Worm (Caenorhabditis elegans) whole organism, early embryonic: Measurements from ENCODE around the gene F53B1.8.
A peak's percentile ranks its signal among the peaks of the same experiment; 100 is the strongest.

Experiments
- B0310.2 ChIP-seq: sonication (generic microtip); optimal IDR thresholded peaks from 2 replicates; lab custom pipeline; 2016; ENCODE audit warnings: mild to moderate bottlenecking, missing genetic modification characterization, missing compliant biosample characterization
- F13C5.2 ChIP-seq: sonication (generic microtip); optimal IDR thresholded peaks from 2 replicates; lab custom pipeline; 2017; ENCODE audit warnings: mild to moderate bottlenecking, missing genetic modification characterization, inconsistent platforms, missing compliant biosample characterization
- aly-1 ChIP-seq: sonication (generic microtip); optimal IDR thresholded peaks from 2 replicates; lab custom pipeline; 2016; ENCODE audit warnings: missing genetic modification characterization, missing compliant biosample characterization
- ama-1 ChIP-seq: fragments of 150-350 bp; optimal IDR thresholded peaks from 2 replicates; lab custom pipeline; 2014
- ceh-13 ChIP-seq: fragments of 200-800 bp; sonication (Bioruptor generic); optimal IDR thresholded peaks from 2 replicates; lab custom pipeline; 2018; ENCODE audit warnings: mild to moderate bottlenecking, missing genetic modification characterization, missing compliant biosample characterization
- ceh-36 ChIP-seq: sonication (generic microtip); optimal IDR thresholded peaks from 2 replicates; lab custom pipeline; 2016; ENCODE audit warnings: missing genetic modification characterization, inconsistent platforms, missing compliant biosample characterization
- ets-7 ChIP-seq: sonication (generic microtip); optimal IDR thresholded peaks from 2 replicates; lab custom pipeline; 2016; ENCODE audit warnings: missing genotype, missing genetic modification characterization, missing compliant biosample characterization
- flt-1 ChIP-seq: fragments of 200-800 bp; sonication (Bioruptor generic); IDR thresholded peaks from 2 replicates; pipeline ENCODE4 v1.3.6; 2022; ENCODE audit warnings: missing genetic modification characterization, missing compliant biosample characterization
- hmbx-1 ChIP-seq: sonication (generic microtip); optimal IDR thresholded peaks from 2 replicates; lab custom pipeline; 2016; ENCODE audit warnings: mild to moderate bottlenecking, missing genetic modification characterization, missing compliant biosample characterization
- hmg-4 ChIP-seq: fragments of 200-800 bp; sonication (Bioruptor generic); optimal IDR thresholded peaks from 2 replicates; lab custom pipeline; 2018; ENCODE audit warnings: mild to moderate bottlenecking, missing genetic modification characterization, missing compliant biosample characterization
- hnd-1 ChIP-seq: sonication (generic microtip); optimal IDR thresholded peaks from 2 replicates; lab custom pipeline; 2016; ENCODE audit warnings: missing genetic modification characterization, missing compliant biosample characterization
- pes-1 ChIP-seq: fragments of 200-800 bp; sonication (Bioruptor generic); IDR thresholded peaks from 2 replicates; pipeline ENCODE4 v1.3.6; 2022; ENCODE audit warnings: missing genetic modification reagents, missing genetic modification characterization, missing compliant biosample characterization
- scrt-1 ChIP-seq: fragments of 200-800 bp; sonication (Bioruptor generic); IDR thresholded peaks from 2 replicates; pipeline ENCODE4 v1.3.6; 2022; ENCODE audit warnings: missing genetic modification characterization, missing compliant biosample characterization
- sea-1 ChIP-seq: fragments of 200-800 bp; sonication (Bioruptor generic); conservative IDR thresholded peaks from 2 replicates; pipeline ENCODE4 v1.3.6; 2022; ENCODE audit warnings: missing genetic modification characterization, missing compliant biosample characterization
- tbx-11 ChIP-seq: fragments of 200-800 bp; sonication (Bioruptor generic); IDR thresholded peaks from 2 replicates; pipeline ENCODE4 v1.3.6; 2022; ENCODE audit warnings: missing genetic modification characterization, missing compliant biosample characterization
- tbx-37 ChIP-seq: fragments of 200-800 bp; sonication (Bioruptor generic); conservative IDR thresholded peaks from 2 replicates; pipeline ENCODE4 v1.3.6; 2022; ENCODE audit warnings: missing genetic modification reagents, missing genetic modification characterization, missing compliant biosample characterization
- tra-4 ChIP-seq: sonication (generic microtip); optimal IDR thresholded peaks from 2 replicates; lab custom pipeline; 2017; ENCODE audit warnings: missing genetic modification characterization, missing compliant biosample characterization

The F53B1.8 gene

ce11 chrX:2116304-2116867 is 13.7 kb downstream of the F53B1.8 start:
- no peak for TF ChIP-seq tbx-37 (GFP tag; lab: Robert Waterston, UW)
- no peak for TF ChIP-seq aly-1 (tag; lab: Kevin White, UChicago)
- TF ChIP-seq hmbx-1 (tag; lab: Kevin White, UChicago), result no peak
- no peak for TF ChIP-seq B0310.2
- TF ChIP-seq ama-1, result no peak
- TF ChIP-seq tbx-11 (GFP tag; lab: Robert Waterston, UW), result no peak
- no peak for TF ChIP-seq hnd-1 (tag; lab: Kevin White, UChicago)
- TF ChIP-seq ets-7 (tag; lab: Kevin White, UChicago), result no peak
- TF ChIP-seq ceh-13 (GFP tag; lab: Kevin White, UChicago), result no peak
- TF ChIP-seq tra-4, result no peak
- no peak for TF ChIP-seq ceh-36 (tag; lab: Kevin White, UChicago)

DNA sequence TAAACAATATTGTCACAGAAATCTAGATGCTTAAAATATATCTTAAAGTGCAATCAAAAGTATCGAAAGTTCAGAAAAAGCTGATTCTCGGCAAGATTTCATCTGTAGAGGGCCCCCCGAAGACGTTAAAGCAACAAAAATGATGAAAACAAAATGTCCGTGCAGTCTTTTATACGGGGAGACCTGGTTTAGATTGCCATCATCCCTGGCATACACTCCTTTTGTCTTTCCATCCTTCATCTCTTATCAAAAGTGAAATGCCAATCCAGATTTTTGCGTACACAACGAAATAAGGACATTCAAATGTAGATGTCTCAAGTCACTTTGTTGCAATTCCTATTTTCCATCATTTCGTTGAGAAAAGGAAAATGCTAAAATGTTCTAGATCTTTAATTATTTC is 15.9 kb downstream of the F53B1.8 start:
- TF ChIP-seq hmbx-1 (tag; lab: Kevin White, UChicago) (no peak), pes-1 (GFP tag; lab: Robert Waterston, UW) (no peak), ets-7 (tag; lab: Kevin White, UChicago) (no peak), hmg-4 (GFP tag; lab: Kevin White, UChicago) (no peak), scrt-1 (no peak), sea-1 (GFP tag; lab: Robert Waterston, UW) (no peak), tbx-37 (GFP tag; lab: Robert Waterston, UW) (no peak), aly-1 (tag; lab: Kevin White, UChicago) (no peak), tbx-11 (GFP tag; lab: Robert Waterston, UW) (no peak), B0310.2 (no peak), tra-4 (no peak), flt-1 (no peak), ceh-13 (GFP tag; lab: Kevin White, UChicago) (no peak), hnd-1 (tag; lab: Kevin White, UChicago) (no peak), ama-1 (no peak), ceh-36 (tag; lab: Kevin White, UChicago) (no peak)

DNA sequence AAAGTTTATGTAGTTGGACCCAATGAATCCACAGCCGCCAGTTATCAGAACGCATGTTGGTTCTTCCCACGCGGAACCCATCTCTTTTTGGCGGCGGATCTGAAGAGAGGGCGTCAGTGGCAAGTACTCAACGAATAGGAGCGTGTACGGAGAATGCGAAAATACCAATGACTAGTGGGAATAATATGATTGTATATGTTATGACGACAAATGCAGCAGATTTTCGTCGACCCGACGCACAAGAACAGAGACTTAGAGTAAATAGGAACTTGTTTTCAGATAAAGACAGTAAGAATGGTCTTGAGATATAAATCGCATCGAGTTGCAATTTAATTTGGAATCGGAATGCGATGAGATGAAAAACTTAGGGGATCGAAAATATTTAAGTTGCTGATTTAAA is 17.0 kb downstream of the F53B1.8 start, which contains the start of gene bus-5:
TSS of gene bus-5 (minus strand) at position 101 of the 400 bp plus-strand sequence.
- TF ChIP-seq tra-4 (no peak), hmg-4 (GFP tag; lab: Kevin White, UChicago) (no peak), flt-1 (no peak), ceh-36 (tag; lab: Kevin White, UChicago) (no peak), pes-1 (GFP tag; lab: Robert Waterston, UW) (no peak), B0310.2 (no peak), tbx-37 (GFP tag; lab: Robert Waterston, UW) (no peak), F13C5.2 (no peak), ama-1 (no peak), ets-7 (tag; lab: Kevin White, UChicago) (no peak), hnd-1 (tag; lab: Kevin White, UChicago) (no peak)

- TF ChIP-seq F13C5.2, result no peak
- no peak for TF ChIP-seq ceh-36 (tag; lab: Kevin White, UChicago)
- no peak for TF ChIP-seq ceh-13 (GFP tag; lab: Kevin White, UChicago)
- TF ChIP-seq aly-1 (tag; lab: Kevin White, UChicago), result no peak
- TF ChIP-seq hmbx-1 (tag; lab: Kevin White, UChicago), result no peak
- no peak for TF ChIP-seq scrt-1
- no peak for TF ChIP-seq sea-1 (GFP tag; lab: Robert Waterston, UW)
- TF ChIP-seq tra-4, result no peak
- no peak for TF ChIP-seq tbx-11 (GFP tag; lab: Robert Waterston, UW)
- no peak for TF ChIP-seq hnd-1 (tag; lab: Kevin White, UChicago)
- TF ChIP-seq ets-7 (tag; lab: Kevin White, UChicago), result no peak
- TF ChIP-seq hmg-4 (GFP tag; lab: Kevin White, UChicago), result no peak
- TF ChIP-seq ama-1, result no peak
- TF ChIP-seq B0310.2, result no peak
- TF ChIP-seq flt-1, result no peak
- no peak for TF ChIP-seq pes-1 (GFP tag; lab: Robert Waterston, UW)
- TF ChIP-seq tbx-37 (GFP tag; lab: Robert Waterston, UW), result no peak
Measured at ce11 chrX:2110603-2111327, 19.3 kb downstream of the F53B1.8 start.

DNA sequence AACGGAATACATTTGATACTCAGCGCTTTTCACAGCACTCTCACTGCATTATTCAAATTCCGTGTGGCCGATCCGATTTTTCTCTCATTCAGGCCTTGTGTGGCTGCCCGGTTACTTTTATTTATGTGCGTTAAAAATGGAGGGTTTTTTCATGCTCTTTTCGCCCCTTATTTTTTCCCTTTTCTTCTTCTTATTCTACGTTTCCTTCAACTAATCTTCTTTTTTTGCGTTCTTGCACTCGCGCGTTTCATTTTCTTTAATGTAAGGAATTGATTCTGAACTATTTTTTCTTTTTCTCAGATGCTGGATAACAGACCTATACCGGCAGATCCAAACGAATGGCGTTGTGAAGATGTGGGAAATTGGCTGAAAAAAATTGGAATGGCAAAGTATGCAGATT is 21.4 kb downstream of the F53B1.8 start, which contains the start of gene F53B1.2:
TSS of gene F53B1.2 (plus strand) at position 301 of the 400 bp plus-strand sequence.
- no peak for TF ChIP-seq aly-1 (tag; lab: Kevin White, UChicago)
- no peak for TF ChIP-seq hnd-1 (tag; lab: Kevin White, UChicago)

ce11 chrX:2108182-2108581 is 21.9 kb downstream of the F53B1.8 start:
- 0 out of 2 replicates have a peak, but pooled peaks have one; percentile 16 for TF ChIP-seq sea-1 (GFP tag; lab: Robert Waterston, UW)
- TF ChIP-seq tbx-11 (GFP tag; lab: Robert Waterston, UW), result 0 out of 2 replicates have a peak, but pooled peaks have one; percentile 8
- 0 out of 2 replicates have a peak, but pooled peaks have one; percentile 23 for TF ChIP-seq tbx-37 (GFP tag; lab: Robert Waterston, UW)
- no peak for TF ChIP-seq ama-1

DNA sequence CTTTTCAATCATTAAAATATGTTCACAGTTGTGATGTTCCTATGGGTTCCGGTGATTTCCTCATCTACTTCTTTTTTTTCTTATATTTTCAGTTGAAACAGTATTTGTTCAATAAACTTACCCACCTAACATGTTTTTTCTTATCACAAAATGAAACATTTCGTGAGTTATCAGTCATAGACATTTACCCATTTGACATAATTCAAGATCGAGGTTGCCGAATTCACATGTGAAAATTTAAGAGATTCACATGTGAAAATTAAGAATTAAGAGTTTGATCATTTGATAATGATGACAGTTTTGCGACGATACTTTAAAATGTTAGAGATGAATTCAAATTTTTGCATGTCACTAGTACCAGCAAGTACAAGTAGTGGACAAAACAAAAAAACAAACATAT is 22.6 kb downstream of the F53B1.8 start:
- no peak for TF ChIP-seq ama-1
- TF ChIP-seq ceh-13 (GFP tag; lab: Kevin White, UChicago), result no peak
- TF ChIP-seq hmbx-1 (tag; lab: Kevin White, UChicago), result no peak
- TF ChIP-seq tbx-37 (GFP tag; lab: Robert Waterston, UW), result no peak
- no peak for TF ChIP-seq aly-1 (tag; lab: Kevin White, UChicago)
- TF ChIP-seq hmg-4 (GFP tag; lab: Kevin White, UChicago), result no peak
- TF ChIP-seq flt-1, result no peak
- no peak for TF ChIP-seq F13C5.2
- TF ChIP-seq tbx-11 (GFP tag; lab: Robert Waterston, UW), result no peak
- TF ChIP-seq ets-7 (tag; lab: Kevin White, UChicago), result no peak
- no peak for TF ChIP-seq hnd-1 (tag; lab: Kevin White, UChicago)
- TF ChIP-seq tra-4, result no peak
- TF ChIP-seq ceh-36 (tag; lab: Kevin White, UChicago), result no peak
- no peak for TF ChIP-seq B0310.2
- TF ChIP-seq sea-1 (GFP tag; lab: Robert Waterston, UW), result no peak
- no peak for TF ChIP-seq pes-1 (GFP tag; lab: Robert Waterston, UW)
- no peak for TF ChIP-seq scrt-1
